Worm (Caenorhabditis elegans) whole organism, mixed stage, embryonic: Measurements from ENCODE around the gene srh-282.

Source experiments
- M03D4.4 ChIP-seq: sonication (generic microtip); optimal IDR thresholded peaks from 2 replicates; lab custom pipeline; 2017; ENCODE audit warnings: mild to moderate bottlenecking, missing genetic modification characterization, missing compliant biosample characterization
- bed-3 ChIP-seq: fragments of 200-800 bp; sonication (Bioruptor generic); optimal IDR thresholded peaks from 3 replicates; lab custom pipeline; 2018; ENCODE audit warnings: mild to moderate bottlenecking, missing genetic modification characterization, moderate library complexity, missing compliant biosample characterization
- ceh-39 ChIP-seq: fragments of 150-350 bp; optimal IDR thresholded peaks from 2 replicates; lab custom pipeline; 2014; ENCODE audit warnings: missing biosample characterization, missing genetic modification characterization
- ceh-83 ChIP-seq: fragments of 200-800 bp; sonication (Bioruptor generic); optimal IDR thresholded peaks from 2 replicates; lab custom pipeline; 2018; ENCODE audit warnings: mild to moderate bottlenecking, missing genetic modification characterization, missing compliant biosample characterization
- ces-1 ChIP-seq: fragments of 150-350 bp; optimal IDR thresholded peaks from 2 replicates; lab custom pipeline; 2014; ENCODE audit warnings: missing biosample characterization, missing genetic modification reagents, missing genetic modification characterization
- elt-3 ChIP-seq: fragments of 150-350 bp; optimal IDR thresholded peaks from 2 replicates; lab custom pipeline; 2014; ENCODE audit warnings: missing biosample characterization, missing genetic modification characterization
- lin-13 ChIP-seq: fragments of 150-350 bp; optimal IDR thresholded peaks from 2 replicates; lab custom pipeline; 2014; ENCODE audit warnings: missing biosample characterization, missing genetic modification characterization
- lsy-2 ChIP-seq: fragments of 150-350 bp; optimal IDR thresholded peaks from 2 replicates; lab custom pipeline; 2014; ENCODE audit warnings: missing biosample characterization, missing genetic modification characterization
- nhr-12 ChIP-seq: fragments of 150-350 bp; optimal IDR thresholded peaks from 2 replicates; lab custom pipeline; 2014; ENCODE audit warnings: missing biosample characterization, missing genetic modification characterization
- nhr-237 ChIP-seq: fragments of 150-350 bp; optimal IDR thresholded peaks from 2 replicates; lab custom pipeline; 2014; ENCODE audit warnings: missing biosample characterization, missing genetic modification characterization
- nhr-28 ChIP-seq: fragments of 150-350 bp; optimal IDR thresholded peaks from 2 replicates; lab custom pipeline; 2014; ENCODE audit warnings: missing biosample characterization, missing genetic modification characterization
- pha-4 ChIP-seq: fragments of 150-350 bp; optimal IDR thresholded peaks from 2 replicates; lab custom pipeline; 2018; ENCODE audit warnings: missing biosample characterization, missing genetic modification reagents, missing genetic modification characterization
- sptf-1 ChIP-seq: sonication (generic microtip); optimal IDR thresholded peaks from 2 replicates; lab custom pipeline; 2017; ENCODE audit warnings: mild to moderate bottlenecking, missing genetic modification characterization, moderate library complexity, missing compliant biosample characterization
- tbx-8 ChIP-seq: fragments of 200-800 bp; sonication (Bioruptor generic); optimal IDR thresholded peaks from 2 replicates; lab custom pipeline; 2018; ENCODE audit warnings: mild to moderate bottlenecking, missing genetic modification characterization, moderate library complexity, missing compliant biosample characterization

DNA sequence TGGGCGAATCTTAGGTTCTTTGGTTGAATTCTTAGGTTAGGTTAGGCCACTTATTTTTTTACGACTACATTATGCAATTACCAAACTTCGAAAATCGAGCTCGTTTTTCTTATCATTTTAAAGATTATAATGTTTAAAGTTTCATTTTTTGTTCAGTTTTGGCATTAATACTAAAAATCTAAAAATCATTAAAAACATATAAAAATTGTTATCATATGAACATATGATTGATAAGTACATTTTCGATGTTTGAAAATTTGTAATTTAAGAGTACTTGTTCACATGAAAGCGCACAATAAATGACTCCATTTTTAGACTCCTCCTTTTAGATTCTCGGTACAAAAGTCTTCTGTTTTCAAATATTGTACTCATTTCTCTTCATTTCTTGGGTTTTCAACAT, 31.9 kb upstream of the srh-282 start:
- TF ChIP-seq tbx-8 (no peak), sptf-1 (no peak), bed-3 (no peak), ces-1 (GFP tag; lab: Kevin White, UChicago) (no peak), nhr-28 (tag; lab: Kevin White, UChicago) (no peak), ceh-83 (GFP tag; lab: Kevin White, UChicago) (no peak), nhr-237 (tag; lab: Kevin White, UChicago) (no peak), pha-4 (tag; lab: Kevin White, UChicago) (no peak), lin-13 (tag; lab: Kevin White, UChicago) (no peak), lsy-2 (no peak), M03D4.4 (tag; lab: Kevin White, UChicago) (no peak), nhr-12 (tag; lab: Kevin White, UChicago) (no peak), elt-3 (tag; lab: Kevin White, UChicago) (no peak), ceh-39 (tag; lab: Kevin White, UChicago) (no peak)
